Fruit fly (Drosophila melanogaster): Measurements from ENCODE around the gene Swip-1.

Gene Swip-1

dm6 chr2L:18982826-18983758, 4.0 kb downstream of the Swip-1 start:
- no peak for TF ChIP-seq CG8478 (optimal IDR thresholded peaks at IDR 0.05)

dm6 chr2L:18981947-18982579, 5.0 kb downstream of the Swip-1 start:
- TF ChIP-seq pan (optimal IDR thresholded peaks at IDR 0.05) (no peak), usp (GFP tag; optimal IDR thresholded peaks at IDR 0.05) (no peak), psq (optimal IDR thresholded peaks at IDR 0.05) (no peak), EcR (GFP tag; optimal IDR thresholded peaks at IDR 0.05) (no peak), CG8478 (optimal IDR thresholded peaks at IDR 0.05) (no peak), Dll (optimal IDR thresholded peaks at IDR 0.05) (no peak)

dm6 chr2L:18981484-18981883, 5.6 kb downstream of the Swip-1 start:
- no peak for TF ChIP-seq EcR (GFP tag; optimal IDR thresholded peaks at IDR 0.05)
- TF ChIP-seq CG8478 (optimal IDR thresholded peaks at IDR 0.05), result no peak
- no peak for TF ChIP-seq pan (optimal IDR thresholded peaks at IDR 0.05)
- TF ChIP-seq usp (GFP tag; optimal IDR thresholded peaks at IDR 0.05), result no peak
- TF ChIP-seq Dll (optimal IDR thresholded peaks at IDR 0.05), result no peak
- TF ChIP-seq psq (optimal IDR thresholded peaks at IDR 0.05), result no peak

- TF ChIP-seq pan (optimal IDR thresholded peaks at IDR 0.05) (no peak), psq (optimal IDR thresholded peaks at IDR 0.05) (no peak), CG8478 (optimal IDR thresholded peaks at IDR 0.05) (no peak), Dll (optimal IDR thresholded peaks at IDR 0.05) (no peak), usp (GFP tag; optimal IDR thresholded peaks at IDR 0.05) (no peak), EcR (GFP tag; optimal IDR thresholded peaks at IDR 0.05) (no peak)
Observed at dm6 chr2L:18980982-18981381, 6.1 kb downstream of the Swip-1 start.

- TF ChIP-seq Dll (optimal IDR thresholded peaks at IDR 0.05), result no peak
Observed at dm6 chr2L:18979407-18979806, 7.7 kb downstream of the Swip-1 start.

dm6 chr2L:18978923-18979322, 8.2 kb downstream of the Swip-1 start:
- TF ChIP-seq Dll (optimal IDR thresholded peaks at IDR 0.05), result no peak
- TF ChIP-seq psq (optimal IDR thresholded peaks at IDR 0.05), result no peak
- no peak for TF ChIP-seq CG8478 (optimal IDR thresholded peaks at IDR 0.05)
- TF ChIP-seq usp (GFP tag; optimal IDR thresholded peaks at IDR 0.05), result no peak
- no peak for TF ChIP-seq pan (optimal IDR thresholded peaks at IDR 0.05)
- TF ChIP-seq EcR (GFP tag; optimal IDR thresholded peaks at IDR 0.05), result no peak

- no peak for TF ChIP-seq pan (optimal IDR thresholded peaks at IDR 0.05)
- no peak for TF ChIP-seq Dll (optimal IDR thresholded peaks at IDR 0.05)
- no peak for TF ChIP-seq EcR (GFP tag; optimal IDR thresholded peaks at IDR 0.05)
- no peak for TF ChIP-seq CG8478 (optimal IDR thresholded peaks at IDR 0.05)
- no peak for TF ChIP-seq psq (optimal IDR thresholded peaks at IDR 0.05)
Observed at dm6 chr2L:18976749-18977148, 10.3 kb downstream of the Swip-1 start.

- TF ChIP-seq pan (optimal IDR thresholded peaks at IDR 0.05), result no peak
Observed at dm6 chr2L:18974063-18974779, 12.9 kb downstream of the Swip-1 start, which contains the start of the genes L2HGDH and CG10431. L2HGDH (minus strand) TSS chr2L:18974448. CG10431 (plus strand) TSS chr2L:18974710.

dm6 chr2L:18968370-18969105, 18.5 kb downstream of the Swip-1 start, which contains the start of the genes Nak and Tango6:
Nak (minus strand) TSS chr2L:18968744.
Tango6 (plus strand) TSS chr2L:18969028.
- TF ChIP-seq psq (optimal IDR thresholded peaks at IDR 0.05), result no peak
- peak; percentile 14 for TF ChIP-seq CG8478 (optimal IDR thresholded peaks at IDR 0.05)

dm6 chr2L:18967897-18968296, 19.2 kb downstream of the Swip-1 start:
- TF ChIP-seq CG8478 (optimal IDR thresholded peaks at IDR 0.05) (no peak), psq (optimal IDR thresholded peaks at IDR 0.05) (no peak), EcR (GFP tag; optimal IDR thresholded peaks at IDR 0.05) (no peak), Dll (optimal IDR thresholded peaks at IDR 0.05) (no peak)

dm6 chr2L:18966844-18967243, 20.2 kb downstream of the Swip-1 start:
- TF ChIP-seq usp (GFP tag; optimal IDR thresholded peaks at IDR 0.05) (no peak), pan (optimal IDR thresholded peaks at IDR 0.05) (peak; percentile 63)

dm6 chr2L:18966214-18966556, 20.9 kb downstream of the Swip-1 start:
- TF ChIP-seq psq (optimal IDR thresholded peaks at IDR 0.05), result no peak
- TF ChIP-seq pan (optimal IDR thresholded peaks at IDR 0.05), result no peak
- no peak for TF ChIP-seq usp (GFP tag; optimal IDR thresholded peaks at IDR 0.05)
- no peak for TF ChIP-seq EcR (GFP tag; optimal IDR thresholded peaks at IDR 0.05)

Data from whole organism.